Worm (Caenorhabditis elegans) whole organism, L3 larva: ENCODE measurements around the gene clp-10.

ENCODE experiments used
- nhr-28 ChIP-seq: fragments of 150-350 bp; optimal IDR thresholded peaks from 2 replicates; lab custom pipeline; 2014; ENCODE audit warnings: missing biosample characterization, missing genetic modification characterization
- pha-4 ChIP-seq: fragments of 150-350 bp; optimal IDR thresholded peaks from 2 replicates; lab custom pipeline; 2014; ENCODE audit warnings: missing biosample characterization, missing genetic modification reagents, missing genetic modification characterization
- unc-62 ChIP-seq: fragments of 150-350 bp; sonication (generic microtip); optimal IDR thresholded peaks from 4 replicates; lab custom pipeline; 2014; ENCODE audit warnings: missing biosample characterization, missing genetic modification reagents, missing genetic modification characterization

DNA sequence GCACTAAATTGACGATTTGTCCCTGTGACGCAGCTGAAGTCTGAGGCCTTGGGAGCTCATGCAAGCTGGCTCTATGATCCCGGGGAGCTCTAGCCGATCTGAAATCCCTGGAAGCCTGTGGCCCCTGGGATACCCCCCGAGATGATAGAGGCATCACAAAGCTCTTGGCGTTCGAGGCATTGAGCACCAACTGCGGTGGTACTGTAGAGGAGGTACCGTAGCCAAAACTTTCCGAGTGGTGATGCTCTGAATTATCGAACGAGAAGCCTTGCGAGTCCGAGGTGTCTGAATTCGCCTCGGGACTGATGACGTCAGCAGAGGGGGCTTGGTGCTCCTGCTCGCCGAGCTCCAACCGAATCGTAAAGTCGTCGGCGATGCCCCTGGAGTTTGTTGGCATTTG, 16.7 kb downstream of the clp-10 start:
- TF ChIP-seq pha-4 (tag; lab: Kevin White, UChicago) (no peak), nhr-28 (tag; lab: Kevin White, UChicago) (no peak), unc-62 (GFP tag; lab: Kevin White, UChicago) (no peak)
